Worm (Caenorhabditis elegans) whole organism, L2 larva: ENCODE results near the gene srd-51.

Experiments
- C34F6.9 ChIP-seq: fragments of 150-350 bp; optimal IDR thresholded peaks from 2 replicates; lab custom pipeline; 2014; ENCODE audit warnings: missing biosample characterization, missing genetic modification characterization
- F13H6.1 ChIP-seq: sonication (generic microtip); optimal IDR thresholded peaks from 2 replicates; lab custom pipeline; 2016; ENCODE audit warnings: missing genetic modification characterization, missing compliant biosample characterization
- R02D3.7 ChIP-seq: fragments of 150-350 bp; optimal IDR thresholded peaks from 2 replicates; lab custom pipeline; 2014; ENCODE audit warnings: missing biosample characterization, missing genetic modification characterization
- ZK546.5 ChIP-seq: sonication (generic microtip); optimal IDR thresholded peaks from 2 replicates; lab custom pipeline; 2017; ENCODE audit warnings: missing biosample characterization, missing genetic modification characterization
- alr-1 ChIP-seq: fragments of 150-350 bp; optimal IDR thresholded peaks from 2 replicates; lab custom pipeline; 2014; ENCODE audit warnings: missing biosample characterization, missing genetic modification characterization
- aly-2 ChIP-seq: fragments of 150-350 bp; optimal IDR thresholded peaks from 2 replicates; lab custom pipeline; 2014; ENCODE audit warnings: missing biosample characterization, missing genetic modification characterization
- ama-1 ChIP-seq: fragments of 150-350 bp; optimal IDR thresholded peaks from 2 replicates; lab custom pipeline; 2018; ENCODE audit warnings: inconsistent platforms
- blmp-1 ChIP-seq: sonication (generic microtip); optimal IDR thresholded peaks from 2 replicates; lab custom pipeline; 2017; ENCODE audit warnings: missing genetic modification characterization, mild to moderate bottlenecking, missing compliant biosample characterization, antibody characterized with exemption, moderate library complexity; ENCODE audit not compliant: insufficient read depth
- ceh-16 ChIP-seq: fragments of 150-350 bp; optimal IDR thresholded peaks from 2 replicates; lab custom pipeline; 2014; ENCODE audit warnings: missing biosample characterization, missing genetic modification characterization
- crh-2 ChIP-seq: sonication (generic microtip); optimal IDR thresholded peaks from 2 replicates; lab custom pipeline; 2017; ENCODE audit warnings: missing biosample characterization, missing genetic modification characterization
- dmd-4 ChIP-seq: sonication (generic microtip); optimal IDR thresholded peaks from 2 replicates; lab custom pipeline; 2017; ENCODE audit warnings: missing biosample characterization, missing genetic modification characterization
- egl-27 ChIP-seq: sonication (generic microtip); optimal IDR thresholded peaks from 3 replicates; lab custom pipeline; 2017; ENCODE audit warnings: missing biosample characterization, missing genetic modification reagents, missing genetic modification characterization
- elt-1 ChIP-seq: fragments of 150-350 bp; optimal IDR thresholded peaks from 2 replicates; lab custom pipeline; 2014; ENCODE audit warnings: missing biosample characterization, missing genetic modification characterization
- fos-1 ChIP-seq: fragments of 150-350 bp; optimal IDR thresholded peaks from 2 replicates; lab custom pipeline; 2014; ENCODE audit warnings: missing biosample characterization, missing genetic modification characterization
- gmeb-1 ChIP-seq: fragments of 150-350 bp; optimal IDR thresholded peaks from 2 replicates; lab custom pipeline; 2014; ENCODE audit warnings: missing biosample characterization, missing genetic modification characterization
- lin-11 ChIP-seq: fragments of 150-350 bp; sonication (generic microtip); optimal IDR thresholded peaks from 2 replicates; lab custom pipeline; 2014; ENCODE audit warnings: missing biosample characterization, missing genetic modification characterization, inconsistent platforms, mixed read lengths
- lin-13 ChIP-seq: fragments of 150-350 bp; optimal IDR thresholded peaks from 2 replicates; lab custom pipeline; 2014; ENCODE audit warnings: missing biosample characterization, missing genetic modification reagents, missing genetic modification characterization
- lin-39 ChIP-seq: fragments of 150-350 bp; optimal IDR thresholded peaks from 2 replicates; lab custom pipeline; 2014; ENCODE audit warnings: missing biosample characterization, missing genetic modification reagents, missing genetic modification characterization
- lsy-2 ChIP-seq, 2 experiments: fragments of 150-350 bp in 1 of 2; sonication (generic microtip) in 1 of 2; optimal IDR thresholded peaks; 2 replicates each; lab custom pipeline; 2014 to 2017; ENCODE audit warnings: missing biosample characterization in 2 of 2, missing genetic modification characterization in 2 of 2
- mab-5 ChIP-seq: fragments of 150-350 bp; optimal IDR thresholded peaks from 2 replicates; lab custom pipeline; 2014; ENCODE audit warnings: missing biosample characterization, missing genetic modification characterization
- mdl-1 ChIP-seq, 2 experiments: fragments of 150-350 bp in 1 of 2; sonication (generic microtip) in 1 of 2; optimal IDR thresholded peaks; 2 replicates each; lab custom pipeline; 2017; ENCODE audit warnings: missing biosample characterization in 2 of 2, missing genetic modification characterization in 2 of 2
- nhr-10 ChIP-seq: sonication (generic microtip); optimal IDR thresholded peaks from 2 replicates; lab custom pipeline; 2017; ENCODE audit warnings: missing biosample characterization, missing genetic modification characterization
- nhr-12 ChIP-seq: fragments of 150-350 bp; optimal IDR thresholded peaks from 2 replicates; lab custom pipeline; 2014; ENCODE audit warnings: missing biosample characterization, missing genetic modification characterization
- nhr-129 ChIP-seq: fragments of 150-350 bp; optimal IDR thresholded peaks from 2 replicates; lab custom pipeline; 2014; ENCODE audit warnings: missing biosample characterization, missing genetic modification characterization
- nhr-23 ChIP-seq: fragments of 150-350 bp; optimal IDR thresholded peaks from 2 replicates; lab custom pipeline; 2014; ENCODE audit warnings: missing biosample characterization, missing genetic modification reagents, missing genetic modification characterization
- nhr-237 ChIP-seq: fragments of 150-350 bp; optimal IDR thresholded peaks from 2 replicates; lab custom pipeline; 2014; ENCODE audit warnings: missing biosample characterization, missing genetic modification characterization
- nhr-25 ChIP-seq: fragments of 150-350 bp; sonication (generic microtip); optimal IDR thresholded peaks from 3 replicates; lab custom pipeline; 2014; ENCODE audit warnings: missing biosample characterization, missing genetic modification characterization
- nhr-6 ChIP-seq: fragments of 150-350 bp; optimal IDR thresholded peaks from 2 replicates; lab custom pipeline; 2014; ENCODE audit warnings: missing biosample characterization, missing genetic modification characterization
- nhr-77 ChIP-seq: fragments of 150-350 bp; optimal IDR thresholded peaks from 2 replicates; lab custom pipeline; 2014; ENCODE audit warnings: missing biosample characterization, missing genetic modification characterization
- skn-1 ChIP-seq: sonication (generic microtip); optimal IDR thresholded peaks from 2 replicates; lab custom pipeline; 2017; ENCODE audit warnings: missing biosample characterization, missing genetic modification characterization
- sma-3 ChIP-seq: sonication (generic microtip); optimal IDR thresholded peaks from 2 replicates; lab custom pipeline; 2016; ENCODE audit warnings: missing genetic modification reagents, missing genetic modification characterization, missing compliant biosample characterization
- sma-9 ChIP-seq, 2 experiments: fragments of 150-350 bp in 1 of 2; sonication (generic microtip) in 1 of 2; optimal IDR thresholded peaks; 2 replicates each; lab custom pipeline; 2014 to 2016; ENCODE audit warnings: missing genetic modification characterization in 2 of 2, mild to moderate bottlenecking in 1 of 2, missing biosample characterization in 1 of 2, missing compliant biosample characterization in 1 of 2, missing genetic modification reagents in 1 of 2, moderate library complexity in 1 of 2
- snpc-4 ChIP-seq: fragments of 150-350 bp; optimal IDR thresholded peaks from 2 replicates; lab custom pipeline; 2014; ENCODE audit warnings: missing biosample characterization, missing genetic modification characterization
- unc-39 ChIP-seq: fragments of 150-350 bp; optimal IDR thresholded peaks from 2 replicates; lab custom pipeline; 2014; ENCODE audit warnings: missing biosample characterization, missing genetic modification characterization
- unc-55 ChIP-seq: fragments of 150-350 bp; sonication (generic microtip); optimal IDR thresholded peaks from 3 replicates; lab custom pipeline; 2014; ENCODE audit warnings: missing biosample characterization, missing genetic modification reagents, missing genetic modification characterization
- unc-62 ChIP-seq: fragments of 150-350 bp; optimal IDR thresholded peaks from 2 replicates; lab custom pipeline; 2014; ENCODE audit warnings: missing biosample characterization, missing genetic modification reagents, missing genetic modification characterization
- ztf-1 ChIP-seq: fragments of 200-800 bp; sonication (Bioruptor generic); conservative IDR thresholded peaks from 2 replicates; pipeline ENCODE4 v1.3.6; 2022; ENCODE audit warnings: missing genetic modification characterization, missing compliant biosample characterization
- ztf-4 ChIP-seq: fragments of 150-350 bp; optimal IDR thresholded peaks from 2 replicates; lab custom pipeline; 2014; ENCODE audit warnings: missing biosample characterization, missing genetic modification characterization

Gene srd-51

ce11 chrX:13481704-13482103 is 3.0 kb downstream of the srd-51 start, which contains the start of gene srd-50:
Gene srd-50, minus strand, starts transcription at chrX:13481804.
- TF ChIP-seq mdl-1 (tag; optimal IDR thresholded peaks at IDR 0.05; lab: Kevin White, UChicago) (no peak), blmp-1 (tag; lab: Kevin White, UChicago) (no peak), nhr-23 (tag; lab: Kevin White, UChicago) (no peak), skn-1 (tag; lab: Kevin White, UChicago) (no peak), sma-9 (GFP tag; optimal IDR thresholded peaks at IDR 0.05; lab: Kevin White, UChicago) (no peak), sma-9 (tag; optimal IDR thresholded peaks at IDR 0.05; lab: Kevin White, UChicago) (no peak), lin-39 (tag; lab: Kevin White, UChicago) (no peak), C34F6.9 (tag; lab: Kevin White, UChicago) (no peak), nhr-25 (tag; lab: Kevin White, UChicago) (no peak), ztf-1 (GFP tag; lab: Robert Waterston, UW) (no peak), snpc-4 (tag; lab: Kevin White, UChicago) (no peak), aly-2 (tag; lab: Kevin White, UChicago) (no peak), alr-1 (no peak)

ce11 chrX:13477356-13477755 is 7.4 kb downstream of the srd-51 start, which contains the start of gene efn-3:
Gene efn-3, minus strand, starts transcription at chrX:13477456.
- TF ChIP-seq nhr-237 (no peak), dmd-4 (tag; lab: Kevin White, UChicago) (no peak), nhr-77 (tag; lab: Kevin White, UChicago) (no peak), R02D3.7 (tag; lab: Kevin White, UChicago) (no peak), ztf-4 (tag; lab: Kevin White, UChicago) (no peak), crh-2 (no peak), lin-11 (tag; lab: Kevin White, UChicago) (no peak), blmp-1 (tag; lab: Kevin White, UChicago) (no peak), egl-27 (tag; lab: Kevin White, UChicago) (no peak), nhr-23 (tag; lab: Kevin White, UChicago) (no peak), nhr-12 (tag; lab: Kevin White, UChicago) (no peak), ZK546.5 (no peak), ztf-1 (GFP tag; lab: Robert Waterston, UW) (no peak), unc-39 (tag; lab: Kevin White, UChicago) (no peak), elt-1 (tag; lab: Kevin White, UChicago) (no peak), lin-13 (GFP tag; lab: Kevin White, UChicago) (no peak), mab-5 (tag; lab: Kevin White, UChicago) (no peak), unc-62 (GFP tag; lab: Kevin White, UChicago) (no peak)

ce11 chrX:13471855-13472254 is 12.9 kb downstream of the srd-51 start, which contains the start of gene tre-4:
Gene tre-4, plus strand, starts transcription at chrX:13472155.
- TF ChIP-seq mab-5 (tag; lab: Kevin White, UChicago) (no peak), unc-55 (GFP tag; lab: Kevin White, UChicago) (peak; percentile 39)

- TF ChIP-seq nhr-77 (tag; lab: Kevin White, UChicago): no peak
- TF ChIP-seq sma-3: peak; percentile 23
- peak; percentile 0 for TF ChIP-seq fos-1
- TF ChIP-seq unc-55 (GFP tag; lab: Kevin White, UChicago): no peak
- no peak for TF ChIP-seq ama-1 (lab: Kevin White, UChicago)
- no peak for TF ChIP-seq skn-1 (tag; lab: Kevin White, UChicago)
- TF ChIP-seq gmeb-1 (tag; lab: Kevin White, UChicago): no peak
Measured at ce11 chrX:13469907-13470647, 14.6 kb downstream of the srd-51 start.

- TF ChIP-seq nhr-129 (tag; lab: Kevin White, UChicago) (no peak), blmp-1 (tag; lab: Kevin White, UChicago) (peak; percentile 49), F13H6.1 (no peak), nhr-10 (no peak), lsy-2 (tag; optimal IDR thresholded peaks at IDR 0.05; lab: Kevin White, UChicago) (no peak), nhr-237 (no peak), ceh-16 (no peak), sma-3 (peak; percentile 65), nhr-6 (tag; lab: Kevin White, UChicago) (no peak)
Measured at ce11 chrX:13469047-13469633, 15.6 kb downstream of the srd-51 start, which contains the start of gene col-184. Gene col-184, plus strand, starts transcription at chrX:13469455.
